Fruit fly (Drosophila melanogaster) whole organism, wandering third instar larva: ENCODE results near the gene CLIP-190.

Experiments used
- Abd-B ChIP-seq: fragments of >200 bp; optimal IDR thresholded peaks from 2 replicates; lab custom pipeline; 2017; ENCODE audit warnings: missing biosample characterization, missing genetic modification characterization
- Dfd ChIP-seq: fragments of >200 bp; optimal IDR thresholded peaks from 2 replicates; lab custom pipeline; 2017; ENCODE audit warnings: missing biosample characterization, missing genetic modification characterization
- brk ChIP-seq: fragments of 200-800 bp; sonication (Bioruptor generic); optimal IDR thresholded peaks from 2 replicates; lab custom pipeline; 2016; ENCODE audit warnings: missing biosample characterization, mild to moderate bottlenecking, missing genetic modification characterization
- dmrt93B ChIP-seq: fragments of 200-800 bp; sonication (Bioruptor generic); optimal IDR thresholded peaks from 2 replicates; lab custom pipeline; 2018; ENCODE audit warnings: missing biosample characterization, mild to moderate bottlenecking, missing genetic modification characterization
- h ChIP-seq: fragments of 200-800 bp; sonication (Bioruptor generic); optimal IDR thresholded peaks from 3 replicates; lab custom pipeline; 2016; ENCODE audit warnings: missing biosample characterization, mild to moderate bottlenecking, missing genetic modification characterization
- usp ChIP-seq: fragments of >200 bp; optimal IDR thresholded peaks from 2 replicates; lab custom pipeline; 2017; ENCODE audit warnings: missing biosample characterization, missing genetic modification characterization

DNA sequence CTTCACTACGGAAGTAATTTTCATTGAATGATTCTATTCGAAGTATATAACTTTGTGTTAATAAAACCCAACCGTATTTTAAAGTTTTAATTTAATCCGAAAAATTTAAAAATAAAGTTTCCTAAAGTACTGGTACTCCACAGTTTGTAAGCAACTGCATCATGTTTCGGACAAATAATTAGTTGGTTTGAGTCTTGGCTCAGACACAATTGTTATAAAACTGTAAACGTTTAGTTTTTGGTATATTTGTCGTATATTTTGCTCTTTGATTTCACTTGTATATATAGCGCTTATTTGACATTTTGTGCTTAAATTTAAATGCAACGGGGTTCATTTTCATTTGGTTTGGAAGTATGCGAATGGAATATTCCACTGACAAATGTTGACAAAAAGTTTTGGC, 16.0 kb upstream of the CLIP-190 start:
- no peak for TF ChIP-seq Dfd
- TF ChIP-seq usp (GFP tag; lab: Kevin White, UChicago), result no peak
- no peak for TF ChIP-seq h
- no peak for TF ChIP-seq Abd-B
- TF ChIP-seq brk (GFP tag; lab: Kevin White, UChicago), result no peak
- no peak for TF ChIP-seq dmrt93B (GFP tag; lab: Kevin White, UChicago)
